Fruit fly (Drosophila melanogaster): ENCODE measurements around the gene RpS21.

Gene RpS21

dm6 chr2L:2855773-2856615 lies at the start of gene RpS21, which contains the start of gene CG3104 (continued):
- TF ChIP-seq shn (GFP tag; optimal IDR thresholded peaks at IDR 0.05) (peak; percentile 81), ewg (GFP tag; optimal IDR thresholded peaks at IDR 0.05) (peak; percentile 83), Sox100B (GFP tag; optimal IDR thresholded peaks at IDR 0.05) (peak; percentile 81), CG17385 (GFP tag; optimal IDR thresholded peaks at IDR 0.05) (peak; percentile 87), CG17568 (GFP tag; optimal IDR thresholded peaks at IDR 0.05) (peak; percentile 75), chm (GFP tag; IDR thresholded peaks at IDR 0.05) (peak; percentile 91), CG3065 (GFP tag; optimal IDR thresholded peaks at IDR 0.05) (peak; percentile 57), CG10274 (GFP tag; optimal IDR thresholded peaks at IDR 0.05) (peak; percentile 85), CG12942 (GFP tag; optimal IDR thresholded peaks at IDR 0.05) (peak; percentile 76), H2.0 (GFP tag; IDR thresholded peaks at IDR 0.05) (peak; percentile 89), sug (tag; optimal IDR thresholded peaks at IDR 0.05) (peak; percentile 86), CG2889 (GFP tag; IDR thresholded peaks at IDR 0.05) (peak; percentile 77), TFAM (GFP tag; optimal IDR thresholded peaks at IDR 0.05) (peak; percentile 28), ato (GFP tag; IDR thresholded peaks at IDR 0.05; ENCODE audit: partially characterized antibody) (no peak), NfI (GFP tag; optimal IDR thresholded peaks at IDR 0.05) (peak; percentile 93), CG9727 (GFP tag; optimal IDR thresholded peaks at IDR 0.05) (peak; percentile 93), Hsf (GFP tag; optimal IDR thresholded peaks at IDR 0.05) (peak; percentile 85), D (optimal IDR thresholded peaks at IDR 0.05) (no peak), D (GFP tag; optimal IDR thresholded peaks at IDR 0.05) (peak; percentile 77), NC2β (GFP tag; optimal IDR thresholded peaks at IDR 0.05) (peak; percentile 93), org-1 (GFP tag; optimal IDR thresholded peaks at IDR 0.05) (peak; percentile 63), Xbp1 (GFP tag; optimal IDR thresholded peaks at IDR 0.05) (peak; percentile 92), CG10431 (GFP tag; optimal IDR thresholded peaks at IDR 0.05) (peak; percentile 93), Dref (GFP tag; IDR thresholded peaks at IDR 0.05) (peak; percentile 53), Dip3 (GFP tag; optimal IDR thresholded peaks at IDR 0.05) (peak; percentile 82), cg (GFP tag; optimal IDR thresholded peaks at IDR 0.05) (no peak), wdn (GFP tag; IDR thresholded peaks at IDR 0.05) (peak; percentile 78), CG6654 (GFP tag; optimal IDR thresholded peaks at IDR 0.05) (peak; percentile 60), unpg (GFP tag; optimal IDR thresholded peaks at IDR 0.05) (peak; percentile 56), Oli (tag; optimal IDR thresholded peaks at IDR 0.05) (peak; percentile 62), Drgx (GFP tag; IDR thresholded peaks at IDR 0.05) (0 out of 2 replicates have a peak, but pooled peaks have one; percentile 22), CG1647 (GFP tag; optimal IDR thresholded peaks at IDR 0.05) (peak; percentile 82), otp (GFP tag; IDR thresholded peaks at IDR 0.05) (peak; percentile 95), CG16813 (GFP tag; IDR thresholded peaks at IDR 0.05; ENCODE audit: partially characterized antibody) (no peak), Tbp (GFP tag; optimal IDR thresholded peaks at IDR 0.05) (peak; percentile 31), dimm (GFP tag; IDR thresholded peaks at IDR 0.05) (peak; percentile 66), CG12219 (GFP tag; optimal IDR thresholded peaks at IDR 0.05) (peak; percentile 61), ham (GFP tag; IDR thresholded peaks at IDR 0.05) (peak; percentile 72; the same call in 1 of the 2 replicates), ems (GFP tag; optimal IDR thresholded peaks at IDR 0.05) (peak; percentile 71), CG4404 (GFP tag; IDR thresholded peaks at IDR 0.05) (peak; percentile 59; the same call in 1 of the 2 replicates), CG3163 (GFP tag; optimal IDR thresholded peaks at IDR 0.05) (peak; percentile 68), CG11456 (GFP tag; IDR thresholded peaks at IDR 0.05) (peak; percentile 98), CG9609 (GFP tag; optimal IDR thresholded peaks at IDR 0.05) (peak; percentile 73), gt (GFP tag; IDR thresholded peaks at IDR 0.05) (peak; percentile 77; the same call in 1 of the 2 replicates), CG1233 (GFP tag; optimal IDR thresholded peaks at IDR 0.05) (peak; percentile 93), slou (GFP tag; optimal IDR thresholded peaks at IDR 0.05) (peak; percentile 82), CG1529 (GFP tag; optimal IDR thresholded peaks at IDR 0.05) (peak; percentile 74), CG10543 (GFP tag; optimal IDR thresholded peaks at IDR 0.05) (peak; percentile 95), peb (GFP tag; IDR thresholded peaks at IDR 0.05) (peak; percentile 45; the same call in 1 of the 2 replicates), CG6272 (GFP tag; IDR thresholded peaks at IDR 0.05) (peak; percentile 68)

All from whole organism, embryonic.